Worm (Caenorhabditis elegans) whole organism, L2 larva: ENCODE results near the gene F54F2.7.

ENCODE experiments used
- elt-1 ChIP-seq: fragments of 150-350 bp; optimal IDR thresholded peaks from 2 replicates; lab custom pipeline; 2014; ENCODE audit warnings: missing biosample characterization, missing genetic modification characterization
- lin-13 ChIP-seq: fragments of 150-350 bp; optimal IDR thresholded peaks from 2 replicates; lab custom pipeline; 2014; ENCODE audit warnings: missing biosample characterization, missing genetic modification reagents, missing genetic modification characterization
- lin-39 ChIP-seq: fragments of 150-350 bp; optimal IDR thresholded peaks from 2 replicates; lab custom pipeline; 2014; ENCODE audit warnings: missing biosample characterization, missing genetic modification reagents, missing genetic modification characterization
- mab-5 ChIP-seq: fragments of 150-350 bp; optimal IDR thresholded peaks from 2 replicates; lab custom pipeline; 2014; ENCODE audit warnings: missing biosample characterization, missing genetic modification characterization
- nhr-11 ChIP-seq: fragments of 150-350 bp; optimal IDR thresholded peaks from 2 replicates; lab custom pipeline; 2014; ENCODE audit warnings: missing biosample characterization, missing genetic modification characterization
- nhr-237 ChIP-seq: fragments of 150-350 bp; optimal IDR thresholded peaks from 2 replicates; lab custom pipeline; 2014; ENCODE audit warnings: missing biosample characterization, missing genetic modification characterization
- ztf-11 ChIP-seq: sonication (generic microtip); optimal IDR thresholded peaks from 2 replicates; lab custom pipeline; 2017; ENCODE audit warnings: missing biosample characterization, missing genetic modification characterization
- ztf-4 ChIP-seq: fragments of 150-350 bp; optimal IDR thresholded peaks from 2 replicates; lab custom pipeline; 2014; ENCODE audit warnings: missing biosample characterization, missing genetic modification characterization

DNA sequence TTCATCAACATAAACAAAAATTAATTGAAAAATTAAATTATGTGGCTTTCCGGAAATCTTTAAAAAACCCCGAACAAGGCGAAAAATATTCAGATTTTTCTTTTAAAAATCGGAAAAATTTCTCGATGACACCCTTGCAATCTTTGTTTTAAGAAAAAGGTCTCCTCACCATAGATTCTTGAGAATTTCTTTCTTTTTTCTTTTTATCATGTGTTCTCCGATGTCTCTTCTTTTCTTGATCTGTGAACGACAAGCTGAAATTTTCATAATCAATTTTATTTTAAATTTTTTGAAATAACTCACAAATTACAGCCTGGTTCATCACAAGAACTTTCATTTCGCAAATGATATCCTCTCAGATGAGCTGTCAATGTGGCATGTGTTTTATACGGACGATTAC lies 15.9 kb downstream of the F54F2.7 start, which contains the start of the genes zfp-1 and F54F2.14:
- no peak for TF ChIP-seq ztf-4
- TF ChIP-seq nhr-11, result no peak
- TF ChIP-seq elt-1 (tag; lab: Kevin White, UChicago), result no peak
- no peak for TF ChIP-seq nhr-237 (tag; lab: Kevin White, UChicago)
- TF ChIP-seq lin-13 (GFP tag; lab: Kevin White, UChicago), result no peak
- no peak for TF ChIP-seq ztf-11
- TF ChIP-seq lin-39 (tag; lab: Kevin White, UChicago), result no peak
- no peak for TF ChIP-seq mab-5 (tag; lab: Kevin White, UChicago)
